Worm (Caenorhabditis elegans): ENCODE data around the gene clec-160.

Gene clec-160

ce11 chrIII:8319100-8319499 is 43.3 kb upstream of the clec-160 start, which contains the start of gene F10E9.11 (continued):
- TF ChIP-seq pax-1 (tag; optimal IDR thresholded peaks at IDR 0.05) (peak; percentile 27), tbx-7 (tag; optimal IDR thresholded peaks at IDR 0.05) (peak; percentile 93), ceh-30 (tag; optimal IDR thresholded peaks at IDR 0.05) (no peak), ceh-6 (GFP tag; optimal IDR thresholded peaks at IDR 0.05) (peak; percentile 8), C08G9.2 (tag; optimal IDR thresholded peaks at IDR 0.05) (peak; percentile 96)

DNA sequence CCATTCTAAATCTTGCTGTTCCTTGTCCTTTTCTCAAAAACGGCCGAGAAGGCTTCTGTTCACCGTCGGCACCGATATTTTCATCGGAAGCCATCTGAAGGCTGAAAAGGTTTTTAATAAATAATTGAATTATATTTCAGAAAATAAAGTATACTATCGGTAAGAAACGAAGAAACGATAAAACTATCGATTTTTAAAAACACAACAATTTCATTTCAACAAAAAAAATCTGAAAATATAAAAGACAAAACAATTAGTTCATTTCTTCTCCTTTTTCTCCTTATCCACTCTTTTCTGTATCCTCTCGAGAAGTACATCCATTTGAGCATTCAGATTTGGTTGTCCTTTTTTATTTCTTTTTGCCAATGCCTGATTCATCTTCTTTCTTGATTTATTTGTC is 42.7 kb upstream of the clec-160 start, which contains the start of gene sas-4:
Gene sas-4 (minus strand): TSS at position 101 of the 400 bp plus-strand sequence.
- no peak for TF ChIP-seq fkh-10 (GFP tag; optimal IDR thresholded peaks at IDR 0.05)
- TF ChIP-seq ceh-9 (tag; optimal IDR thresholded peaks at IDR 0.05) = no peak
- no peak for TF ChIP-seq ztf-16 (tag; optimal IDR thresholded peaks at IDR 0.05)
- TF ChIP-seq rnt-1 (tag; optimal IDR thresholded peaks at IDR 0.05) = no peak
- TF ChIP-seq hlh-15 (tag; optimal IDR thresholded peaks at IDR 0.05) = no peak
- TF ChIP-seq elt-4 (tag; optimal IDR thresholded peaks at IDR 0.05) = no peak
- TF ChIP-seq ceh-22 (tag; optimal IDR thresholded peaks at IDR 0.05) = no peak
- TF ChIP-seq ceh-30 (tag; optimal IDR thresholded peaks at IDR 0.05) = no peak
- TF ChIP-seq tbx-7 (tag; optimal IDR thresholded peaks at IDR 0.05) = no peak

ce11 chrIII:8312393-8312792 is 36.6 kb upstream of the clec-160 start, which contains the start of gene F10E9.2:
TSS of gene F10E9.2 (plus strand) at chrIII:8312693.
- TF ChIP-seq pat-9 (tag; optimal IDR thresholded peaks at IDR 0.05) = no peak
- TF ChIP-seq pha-4 (tag; optimal IDR thresholded peaks at IDR 0.05) = no peak
- TF ChIP-seq ceh-14 (tag; optimal IDR thresholded peaks at IDR 0.05) = no peak
- TF ChIP-seq pqm-1 (tag; optimal IDR thresholded peaks at IDR 0.05) = no peak
- TF ChIP-seq mec-3 (tag; optimal IDR thresholded peaks at IDR 0.05; ENCODE audit: borderline replicate concordance) = no peak
- no peak for TF ChIP-seq rnt-1 (tag; optimal IDR thresholded peaks at IDR 0.05)
- TF ChIP-seq che-1 (tag; optimal IDR thresholded peaks at IDR 0.05) = no peak
- no peak for TF ChIP-seq unc-86 (tag; optimal IDR thresholded peaks at IDR 0.05)
- no peak for TF ChIP-seq hlh-15 (tag; optimal IDR thresholded peaks at IDR 0.05)
- TF ChIP-seq K09A11.1 (tag; optimal IDR thresholded peaks at IDR 0.05; ENCODE audit: insufficient read depth) = no peak
- TF ChIP-seq lim-6 (tag; optimal IDR thresholded peaks at IDR 0.05) = no peak
- TF ChIP-seq elt-2 (tag; optimal IDR thresholded peaks at IDR 0.05) = no peak
- TF ChIP-seq fkh-6 (tag; optimal IDR thresholded peaks at IDR 0.05) = no peak
- no peak for TF ChIP-seq ceh-9 (tag; optimal IDR thresholded peaks at IDR 0.05)
- TF ChIP-seq tbx-2 (tag; optimal IDR thresholded peaks at IDR 0.05) = no peak
- TF ChIP-seq hlh-13 (GFP tag; optimal IDR thresholded peaks at IDR 0.05) = no peak

DNA sequence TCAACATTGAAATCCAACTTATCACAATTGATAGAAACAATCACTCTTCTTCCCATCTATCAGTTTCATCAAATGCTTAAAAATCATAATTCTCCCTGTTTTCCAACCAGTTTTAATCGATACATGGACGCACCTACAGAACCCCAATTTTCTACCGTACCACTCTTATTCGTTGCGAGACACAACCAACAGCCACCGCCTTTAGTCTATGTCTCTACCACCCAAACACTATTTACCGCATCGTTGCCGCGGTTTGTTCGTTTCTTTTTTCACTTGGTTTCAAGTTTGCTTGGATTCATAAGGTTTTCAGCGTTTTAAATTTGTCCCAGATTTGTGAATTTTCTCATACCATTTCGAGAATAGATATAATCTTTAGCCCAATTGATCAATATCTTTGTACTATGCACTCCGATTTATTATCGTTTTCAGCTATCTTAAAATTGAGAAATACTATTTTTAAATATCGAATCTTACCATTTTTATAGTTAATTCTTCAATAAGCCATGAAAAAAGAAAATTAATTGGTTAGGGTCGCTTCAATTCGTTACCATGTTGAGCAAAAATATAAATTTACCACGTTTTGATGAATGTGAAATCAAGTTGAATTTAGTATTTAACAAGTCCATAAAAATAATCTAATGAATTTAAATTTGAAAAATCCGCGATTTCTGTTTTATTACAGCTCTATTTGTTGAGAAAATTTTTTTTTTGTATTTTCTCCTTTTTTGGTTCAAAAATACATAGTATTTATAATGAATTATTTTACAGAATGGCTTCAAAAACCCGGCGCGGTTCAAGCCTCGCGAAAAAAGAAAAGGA is 34.7 kb upstream of the clec-160 start, which contains the start of gene F10E9.3:
Gene F10E9.3 (plus strand): TSS at position 769 of the 819 bp plus-strand sequence.
- no peak for TF ChIP-seq npax-4 (tag; optimal IDR thresholded peaks at IDR 0.05)
- TF ChIP-seq ahr-1 (tag; optimal IDR thresholded peaks at IDR 0.05) = no peak
- peak; percentile 53 for TF ChIP-seq nfya-1 (tag; optimal IDR thresholded peaks at IDR 0.05)
- no peak for TF ChIP-seq rnt-1 (tag; optimal IDR thresholded peaks at IDR 0.05)
- no peak for TF ChIP-seq lim-6 (tag; optimal IDR thresholded peaks at IDR 0.05)
- no peak for TF ChIP-seq ttx-3 (tag; optimal IDR thresholded peaks at IDR 0.05)

DNA sequence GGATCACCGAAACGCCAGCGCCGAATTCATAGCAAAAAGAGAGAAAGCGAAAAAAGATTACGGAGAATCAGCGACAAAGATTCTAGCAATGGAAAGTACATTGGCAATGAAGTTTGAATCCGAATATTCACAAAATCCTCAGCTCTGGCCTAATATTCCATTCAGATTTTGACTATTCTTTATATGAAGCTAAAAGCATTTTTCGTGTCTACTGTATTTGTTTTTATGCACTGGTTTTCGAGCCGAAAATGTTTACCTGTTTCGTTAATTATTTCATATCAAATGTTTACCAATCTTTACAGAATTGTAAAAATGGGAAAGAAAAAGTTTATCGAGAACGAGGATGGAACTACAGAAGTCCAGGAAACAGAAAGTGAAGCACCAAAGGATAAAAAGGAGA is 32.5 kb upstream of the clec-160 start, which contains the start of gene F10E9.4:
Gene F10E9.4 (plus strand): TSS at position 301 of the 400 bp plus-strand sequence.
- TF ChIP-seq hlh-8 (tag; optimal IDR thresholded peaks at IDR 0.05) = no peak

- TF ChIP-seq hlh-6 (tag; optimal IDR thresholded peaks at IDR 0.05) (no peak), elt-2 (tag; optimal IDR thresholded peaks at IDR 0.05) (peak; percentile 75), che-1 (tag; optimal IDR thresholded peaks at IDR 0.05) (no peak), tbx-7 (tag; optimal IDR thresholded peaks at IDR 0.05) (peak; percentile 81), pax-1 (tag; optimal IDR thresholded peaks at IDR 0.05) (no peak), unc-55 (GFP tag; optimal IDR thresholded peaks at IDR 0.05) (no peak), gmeb-2 (tag; optimal IDR thresholded peaks at IDR 0.05) (no peak), ref-2 (tag; optimal IDR thresholded peaks at IDR 0.05) (peak; percentile 80), fax-1 (tag; optimal IDR thresholded peaks at IDR 0.05) (peak; percentile 45), zip-5 (tag; optimal IDR thresholded peaks at IDR 0.05) (peak; percentile 84), nhr-11 (tag; optimal IDR thresholded peaks at IDR 0.05) (no peak), tbx-2 (tag; optimal IDR thresholded peaks at IDR 0.05) (peak; percentile 82), C08G9.2 (tag; optimal IDR thresholded peaks at IDR 0.05) (peak; percentile 86), T23F11.4 (GFP tag; optimal IDR thresholded peaks at IDR 0.05) (no peak), pqm-1 (tag; optimal IDR thresholded peaks at IDR 0.05) (no peak), odd-2 (tag; optimal IDR thresholded peaks at IDR 0.05) (no peak), unc-86 (tag; optimal IDR thresholded peaks at IDR 0.05) (peak; percentile 17), ceh-2 (tag; optimal IDR thresholded peaks at IDR 0.05) (peak; percentile 93), syd-9 (tag; optimal IDR thresholded peaks at IDR 0.05) (no peak)
These were observed 31.6 kb upstream of the clec-160 start, which contains the start of the genes F10E9.7 and F10E9.5 for ce11 chrIII:8307356-8307755. TSS of gene F10E9.7 (minus strand) at chrIII:8307441. TSS of gene F10E9.5 (plus strand) at chrIII:8307592.
